Worm (Caenorhabditis elegans): Measurements from ENCODE around the gene dpy-13.

dpy-13 gene

ce11 chrIV:4209084-4209483 is 26.3 kb upstream of the dpy-13 start:
- TF ChIP-seq pha-4 (tag; optimal IDR thresholded peaks at IDR 0.05) = peak; percentile 98
- TF ChIP-seq aly-2 (tag; optimal IDR thresholded peaks at IDR 0.05) = no peak
- TF ChIP-seq nhr-28 (tag; optimal IDR thresholded peaks at IDR 0.05) = no peak
- no peak for TF ChIP-seq egl-27 (tag; optimal IDR thresholded peaks at IDR 0.05)
- TF ChIP-seq ztf-11 (tag; optimal IDR thresholded peaks at IDR 0.05) = no peak
- no peak for TF ChIP-seq ama-1 (optimal IDR thresholded peaks at IDR 0.05)
- TF ChIP-seq elt-2 (tag; optimal IDR thresholded peaks at IDR 0.05) = no peak
- TF ChIP-seq tbx-2 (tag; optimal IDR thresholded peaks at IDR 0.05) = no peak

ce11 chrIV:4210868-4211267 is 24.5 kb upstream of the dpy-13 start:
- no peak for TF ChIP-seq R02D3.7 (tag; optimal IDR thresholded peaks at IDR 0.05)
- TF ChIP-seq lin-15B (tag; optimal IDR thresholded peaks at IDR 0.05) = peak; percentile 15
- TF ChIP-seq nfya-1 (tag; optimal IDR thresholded peaks at IDR 0.05; ENCODE audit: insufficient read depth) = peak; percentile 37
- no peak for TF ChIP-seq skn-1 (tag; optimal IDR thresholded peaks at IDR 0.05)
- TF ChIP-seq lin-39 (tag; optimal IDR thresholded peaks at IDR 0.05) = peak; percentile 34
- no peak for TF ChIP-seq nhr-67 (tag; optimal IDR thresholded peaks at IDR 0.05)
- no peak for TF ChIP-seq nhr-43 (tag; optimal IDR thresholded peaks at IDR 0.05; ENCODE audit: poor library complexity, severe bottlenecking)

- TF ChIP-seq aly-2 (tag; optimal IDR thresholded peaks at IDR 0.05) = no peak
- TF ChIP-seq elt-2 (tag; optimal IDR thresholded peaks at IDR 0.05) = peak; percentile 83
- TF ChIP-seq ZK546.5 (tag; optimal IDR thresholded peaks at IDR 0.05) = no peak
- TF ChIP-seq nhr-25 (tag; optimal IDR thresholded peaks at IDR 0.05) = peak; percentile 7
- no peak for TF ChIP-seq nhr-28 (tag; optimal IDR thresholded peaks at IDR 0.05)
- TF ChIP-seq ztf-4 (tag; optimal IDR thresholded peaks at IDR 0.05) = no peak
- TF ChIP-seq nfya-1 (tag; optimal IDR thresholded peaks at IDR 0.05; ENCODE audit: insufficient read depth) = no peak
- no peak for TF ChIP-seq lsy-12 (tag; optimal IDR thresholded peaks at IDR 0.05)
- TF ChIP-seq ceh-16 (tag; optimal IDR thresholded peaks at IDR 0.05) = no peak
- TF ChIP-seq unc-39 (tag; optimal IDR thresholded peaks at IDR 0.05) = no peak
- TF ChIP-seq ztf-11 (tag; optimal IDR thresholded peaks at IDR 0.05) = no peak
- no peak for TF ChIP-seq fkh-2 (tag; optimal IDR thresholded peaks at IDR 0.05)
- TF ChIP-seq skn-1 (tag; optimal IDR thresholded peaks at IDR 0.05) = peak; percentile 19
- TF ChIP-seq elt-1 (tag; optimal IDR thresholded peaks at IDR 0.05) = no peak
- TF ChIP-seq pqm-1 (tag; optimal IDR thresholded peaks at IDR 0.05) = peak; percentile 74
- no peak for TF ChIP-seq hmg-11 (tag; optimal IDR thresholded peaks at IDR 0.05)
- no peak for TF ChIP-seq zag-1 (tag; optimal IDR thresholded peaks at IDR 0.05)
- no peak for TF ChIP-seq pha-4 (tag; optimal IDR thresholded peaks at IDR 0.05)
Measured at ce11 chrIV:4212733-4213132, 22.7 kb upstream of the dpy-13 start.

ce11 chrIV:4215349-4215748 is 20.1 kb upstream of the dpy-13 start:
- TF ChIP-seq nhr-28 (tag; optimal IDR thresholded peaks at IDR 0.05) = no peak
- TF ChIP-seq pqm-1 (tag; optimal IDR thresholded peaks at IDR 0.05) = peak; percentile 25
- TF ChIP-seq lsy-12 (tag; optimal IDR thresholded peaks at IDR 0.05) = peak; percentile 11
- TF ChIP-seq ztf-4 (tag; optimal IDR thresholded peaks at IDR 0.05) = no peak
- TF ChIP-seq egl-27 (tag; optimal IDR thresholded peaks at IDR 0.05) = no peak
- no peak for TF ChIP-seq ceh-82 (tag; optimal IDR thresholded peaks at IDR 0.05)
- TF ChIP-seq nhr-43 (tag; optimal IDR thresholded peaks at IDR 0.05; ENCODE audit: poor library complexity, severe bottlenecking) = peak; percentile 78
- peak; percentile 47 for TF ChIP-seq R02D3.7 (tag; optimal IDR thresholded peaks at IDR 0.05)
- TF ChIP-seq nhr-25 (tag; optimal IDR thresholded peaks at IDR 0.05) = peak; percentile 36
- peak; percentile 86 for TF ChIP-seq pha-4 (tag; optimal IDR thresholded peaks at IDR 0.05)
- TF ChIP-seq nhr-237 (tag; optimal IDR thresholded peaks at IDR 0.05) = no peak
- TF ChIP-seq ceh-28 (tag; optimal IDR thresholded peaks at IDR 0.05) = no peak
- TF ChIP-seq ZK546.5 (tag; optimal IDR thresholded peaks at IDR 0.05) = no peak
- no peak for TF ChIP-seq nhr-67 (tag; optimal IDR thresholded peaks at IDR 0.05)
- peak; percentile 71 for TF ChIP-seq lin-39 (tag; optimal IDR thresholded peaks at IDR 0.05)
- TF ChIP-seq elt-1 (tag; optimal IDR thresholded peaks at IDR 0.05) = no peak
- TF ChIP-seq snpc-4 (tag; optimal IDR thresholded peaks at IDR 0.05) = peak; percentile 38
- peak; percentile 57 for TF ChIP-seq jun-1 (tag; optimal IDR thresholded peaks at IDR 0.05)
- peak; percentile 100 for TF ChIP-seq skn-1 (tag; optimal IDR thresholded peaks at IDR 0.05)
- TF ChIP-seq tbx-2 (tag; optimal IDR thresholded peaks at IDR 0.05) = no peak
- TF ChIP-seq zag-1 (tag; optimal IDR thresholded peaks at IDR 0.05) = no peak
- no peak for TF ChIP-seq eor-1 (tag; optimal IDR thresholded peaks at IDR 0.05)
- no peak for TF ChIP-seq fkh-10 (GFP tag; optimal IDR thresholded peaks at IDR 0.05)
- TF ChIP-seq nhr-76 (tag; optimal IDR thresholded peaks at IDR 0.05) = no peak
- no peak for TF ChIP-seq nhr-11 (tag; optimal IDR thresholded peaks at IDR 0.05)
- no peak for TF ChIP-seq aly-2 (tag; optimal IDR thresholded peaks at IDR 0.05)
- no peak for TF ChIP-seq unc-39 (tag; optimal IDR thresholded peaks at IDR 0.05)
- TF ChIP-seq fos-1 (tag; optimal IDR thresholded peaks at IDR 0.05) = no peak
- TF ChIP-seq fkh-2 (tag; optimal IDR thresholded peaks at IDR 0.05) = no peak
- peak; percentile 87 for TF ChIP-seq nfya-1 (tag; optimal IDR thresholded peaks at IDR 0.05; ENCODE audit: insufficient read depth)
- TF ChIP-seq ceh-9 (tag; optimal IDR thresholded peaks at IDR 0.05) = no peak
- no peak for TF ChIP-seq daf-12 (tag; optimal IDR thresholded peaks at IDR 0.05)
- no peak for TF ChIP-seq nhr-77 (tag; optimal IDR thresholded peaks at IDR 0.05)
- peak; percentile 30 for TF ChIP-seq nhr-23 (tag; optimal IDR thresholded peaks at IDR 0.05)
- TF ChIP-seq mdl-1 (tag; optimal IDR thresholded peaks at IDR 0.05) = peak; percentile 42
- TF ChIP-seq sea-2 (GFP tag; optimal IDR thresholded peaks at IDR 0.05) = no peak
- peak; percentile 86 for TF ChIP-seq ama-1 (optimal IDR thresholded peaks at IDR 0.05)
- TF ChIP-seq elt-2 (tag; optimal IDR thresholded peaks at IDR 0.05) = peak; percentile 40
- TF ChIP-seq unc-62 (GFP tag; optimal IDR thresholded peaks at IDR 0.05) = no peak
- no peak for TF ChIP-seq mml-1 (tag; optimal IDR thresholded peaks at IDR 0.05)
- no peak for TF ChIP-seq ceh-16 (tag; optimal IDR thresholded peaks at IDR 0.05)
- TF ChIP-seq hmg-11 (tag; optimal IDR thresholded peaks at IDR 0.05) = peak; percentile 78
